Worm (Caenorhabditis elegans) whole organism, L4 larva: ENCODE measurements around the gene T05E12.3.

ENCODE experiments used
- D1046.2 ChIP-seq: fragments of 200-800 bp; sonication (Bioruptor generic); IDR thresholded peaks from 2 replicates; pipeline ENCODE4 v1.3.6; 2022; ENCODE audit warnings: missing genetic modification characterization, missing compliant biosample characterization
- F37D6.2 ChIP-seq: sonication (generic microtip); optimal IDR thresholded peaks from 2 replicates; lab custom pipeline; 2016; ENCODE audit warnings: mild to moderate bottlenecking, missing genetic modification characterization, missing compliant biosample characterization
- T20F7.1 ChIP-seq: fragments of 200-800 bp; sonication (Bioruptor generic); optimal IDR thresholded peaks from 2 replicates; lab custom pipeline; 2018; ENCODE audit warnings: mild to moderate bottlenecking, missing genetic modification characterization, missing compliant biosample characterization
- T26A8.4 ChIP-seq: fragments of 200-800 bp; sonication (Bioruptor generic); IDR thresholded peaks from 2 replicates; pipeline ENCODE4 v1.3.6; 2022; ENCODE audit warnings: missing genetic modification characterization, missing compliant biosample characterization
- Y75B8A.6 ChIP-seq: fragments of 200-800 bp; sonication (Bioruptor generic); IDR thresholded peaks from 2 replicates; pipeline ENCODE4 v1.3.6; 2022; ENCODE audit warnings: missing genetic modification reagents, missing genetic modification characterization, missing compliant biosample characterization
- ZK546.5 ChIP-seq, 2 experiments: sonication (generic microtip); optimal IDR thresholded peaks; 2 replicates each; lab custom pipeline; 2017; ENCODE audit warnings: missing biosample characterization in 2 of 2, missing genetic modification characterization in 2 of 2
- aha-1 ChIP-seq: fragments of 150-350 bp; peaks from one replicate; lab custom pipeline; 2014; ENCODE audit warnings: missing biosample characterization, missing genetic modification characterization
- aly-2 ChIP-seq: sonication (generic microtip); optimal IDR thresholded peaks from 2 replicates; lab custom pipeline; 2018; ENCODE audit warnings: missing biosample characterization, missing genetic modification characterization
- arid-1 ChIP-seq: fragments of 200-800 bp; sonication (Bioruptor generic); conservative IDR thresholded peaks from 2 replicates; pipeline ENCODE4 v1.3.6; 2022; ENCODE audit warnings: missing genetic modification reagents, missing genetic modification characterization, missing compliant biosample characterization
- ceh-20 ChIP-seq: fragments of 200-800 bp; sonication (Bioruptor generic); IDR thresholded peaks from 2 replicates; pipeline ENCODE4 v1.3.6; 2022; ENCODE audit warnings: missing genetic modification reagents, missing genetic modification characterization, missing compliant biosample characterization
- ces-1 ChIP-seq: fragments of 150-350 bp; sonication (generic microtip); optimal IDR thresholded peaks from 4 replicates; lab custom pipeline; 2014; ENCODE audit warnings: missing biosample characterization, missing genetic modification reagents, missing genetic modification characterization
- cey-2 ChIP-seq: sonication (generic microtip); optimal IDR thresholded peaks from 3 replicates; lab custom pipeline; 2017; ENCODE audit warnings: missing genetic modification characterization, mild to moderate bottlenecking, missing compliant biosample characterization, antibody characterized with exemption, borderline replicate concordance; ENCODE audit not compliant: insufficient read depth
- daf-16 ChIP-seq, 3 experiments: sonication (generic microtip); optimal IDR thresholded peaks; 2 replicates each; lab custom pipeline; 2016 to 2017; ENCODE audit warnings: missing genetic modification characterization in 3 of 3, missing genetic modification reagents in 3 of 3, mild to moderate bottlenecking in 2 of 3, missing compliant biosample characterization in 2 of 3, missing biosample characterization in 1 of 3, moderate library complexity in 1 of 3
- dmd-8 ChIP-seq: fragments of 200-800 bp; sonication (Bioruptor generic); IDR thresholded peaks from 2 replicates; pipeline ENCODE4 v1.3.6; 2022; ENCODE audit warnings: missing genetic modification characterization, missing compliant biosample characterization
- dmd-9 ChIP-seq: fragments of 200-800 bp; sonication (Bioruptor generic); IDR thresholded peaks from 2 replicates; pipeline ENCODE4 v1.3.6; 2022; ENCODE audit warnings: missing genetic modification reagents, missing genetic modification characterization, missing compliant biosample characterization
- dve-1 ChIP-seq: sonication (generic microtip); optimal IDR thresholded peaks from 2 replicates; lab custom pipeline; 2017; ENCODE audit warnings: antibody characterized with exemption, mild to moderate bottlenecking, missing genetic modification characterization, missing compliant biosample characterization; ENCODE audit not compliant: insufficient read depth
- hif-1 ChIP-seq, 2 experiments: sonication (generic microtip); optimal IDR thresholded peaks; 2 replicates each; lab custom pipeline; 2016 to 2017; ENCODE audit warnings: missing compliant biosample characterization in 2 of 2, missing genetic modification characterization in 2 of 2, missing genetic modification reagents in 2 of 2, missing genotype in 2 of 2, mild to moderate bottlenecking in 1 of 2
- hlh-30 ChIP-seq: sonication (generic microtip); optimal IDR thresholded peaks from 2 replicates; lab custom pipeline; 2017; ENCODE audit warnings: antibody characterized with exemption, mild to moderate bottlenecking, missing genetic modification characterization, missing compliant biosample characterization; ENCODE audit not compliant: insufficient read depth
- madf-5 ChIP-seq, 2 experiments: fragments of 200-800 bp; sonication (Bioruptor generic); IDR thresholded peaks; 2 replicates each; pipeline ENCODE4 v1.3.6; 2022; ENCODE audit warnings: missing compliant biosample characterization in 2 of 2, missing genetic modification characterization in 2 of 2
- mep-1 ChIP-seq: fragments of 150-350 bp; sonication (generic microtip); optimal IDR thresholded peaks from 3 replicates; lab custom pipeline; 2014; ENCODE audit warnings: missing biosample characterization, missing genetic modification characterization
- mes-2 ChIP-seq: sonication (generic microtip); optimal IDR thresholded peaks from 2 replicates; lab custom pipeline; 2016; ENCODE audit warnings: missing genotype, mild to moderate bottlenecking, missing genetic modification characterization, missing compliant biosample characterization; ENCODE audit not compliant: poor library complexity, severe bottlenecking
- mxl-2 ChIP-seq: fragments of 200-800 bp; sonication (Bioruptor generic); conservative IDR thresholded peaks from 2 replicates; pipeline ENCODE4 v1.3.6; 2022; ENCODE audit warnings: missing genetic modification reagents, missing genetic modification characterization, missing compliant biosample characterization
- nhr-102 ChIP-seq: sonication (generic microtip); optimal IDR thresholded peaks from 2 replicates; lab custom pipeline; 2016; ENCODE audit warnings: mild to moderate bottlenecking, missing genetic modification characterization, moderate library complexity, missing compliant biosample characterization
- nhr-48 ChIP-seq: sonication (generic microtip); optimal IDR thresholded peaks from 2 replicates; lab custom pipeline; 2016; ENCODE audit warnings: mild to moderate bottlenecking, missing genetic modification characterization, missing compliant biosample characterization
- nhr-76 ChIP-seq: fragments of 150-350 bp; optimal IDR thresholded peaks from 2 replicates; lab custom pipeline; 2014; ENCODE audit warnings: missing biosample characterization, missing genetic modification characterization
- pha-4 ChIP-seq, 2 experiments: fragments of 150-350 bp in 1 of 2; fragments of 200-800 bp in 1 of 2; sonication (Bioruptor generic) in 1 of 2; IDR thresholded peaks in 1 of 2; optimal IDR thresholded peaks in 1 of 2; 2 replicates each; pipeline versions ENCODE4 v1.3.6 to Lab custom; 2014 to 2022; ENCODE audit warnings: missing genetic modification characterization in 2 of 2, missing genetic modification reagents in 2 of 2, missing biosample characterization in 1 of 2, missing compliant biosample characterization in 1 of 2
- php-3 ChIP-seq: fragments of 200-800 bp; sonication (Bioruptor generic); IDR thresholded peaks from 2 replicates; pipeline ENCODE4 v1.3.6; 2022; ENCODE audit warnings: missing genetic modification reagents, missing genetic modification characterization, missing compliant biosample characterization
- tra-1 ChIP-seq: fragments of 200-800 bp; sonication (Bioruptor generic); IDR thresholded peaks from 2 replicates; pipeline ENCODE4 v1.3.6; 2022; ENCODE audit warnings: missing genetic modification reagents, missing genetic modification characterization, missing compliant biosample characterization
- zfp-2 ChIP-seq: sonication (generic microtip); optimal IDR thresholded peaks from 2 replicates; lab custom pipeline; 2016; ENCODE audit warnings: mild to moderate bottlenecking, missing genetic modification characterization, missing compliant biosample characterization
- zip-11 ChIP-seq: fragments of 200-800 bp; sonication (Bioruptor generic); IDR thresholded peaks from 2 replicates; pipeline ENCODE4 v1.3.6; 2022; ENCODE audit warnings: missing genetic modification characterization, missing compliant biosample characterization
- ztf-7 ChIP-seq: fragments of 150-350 bp; optimal IDR thresholded peaks from 2 replicates; lab custom pipeline; 2014; ENCODE audit warnings: missing biosample characterization, missing genetic modification characterization

Gene T05E12.3

ce11 chrV:17089342-17089741, 11.6 kb upstream of the T05E12.3 start, which contains the start of gene T05E12.6:
Gene T05E12.6 (minus strand): TSS chrV:17089442.
- no peak for TF ChIP-seq dve-1 (tag; lab: Kevin White, UChicago)
- no peak for TF ChIP-seq arid-1
- peak; percentile 32; the same call in 1 of the 2 replicates for TF ChIP-seq php-3 (GFP tag; lab: Robert Waterston, UW)
- no peak for TF ChIP-seq hlh-30

ce11 chrV:17082718-17083117, 4.9 kb upstream of the T05E12.3 start, which contains the start of gene T05E12.9:
Gene T05E12.9 (minus strand): TSS chrV:17082818.
- TF ChIP-seq aha-1 (tag; lab: Kevin White, UChicago) (peak; percentile 16), nhr-48 (tag; lab: Kevin White, UChicago) (no peak), zip-11 (no peak), T20F7.1 (GFP tag; lab: Kevin White, UChicago) (no peak), mes-2 (tag; lab: Kevin White, UChicago) (no peak), nhr-102 (tag; lab: Kevin White, UChicago) (no peak)

- TF ChIP-seq nhr-76 (tag; lab: Kevin White, UChicago) (no peak), tra-1 (GFP tag; lab: Robert Waterston, UW) (no peak), zfp-2 (tag; lab: Kevin White, UChicago) (no peak), F37D6.2 (tag; lab: Kevin White, UChicago) (no peak), madf-5 (GFP tag; IDR thresholded peaks at IDR 0.05; lab: Robert Waterston, UW) (no peak), ZK546.5 (tag; optimal IDR thresholded peaks at IDR 0.05; lab: Kevin White, UChicago) (no peak), mxl-2 (GFP tag; lab: Robert Waterston, UW) (no peak), pha-4 (GFP tag; IDR thresholded peaks at IDR 0.05; lab: Robert Waterston, UW) (no peak), pha-4 (tag; optimal IDR thresholded peaks at IDR 0.05; lab: Kevin White, UChicago) (no peak), nhr-48 (tag; lab: Kevin White, UChicago) (no peak), daf-16 (GFP tag; optimal IDR thresholded peaks at IDR 0.05; lab: Kevin White, UChicago) (no peak), daf-16 (tag; optimal IDR thresholded peaks at IDR 0.05; lab: Kevin White, UChicago) (no peak), Y75B8A.6 (GFP tag; lab: Robert Waterston, UW) (no peak), nhr-102 (tag; lab: Kevin White, UChicago) (no peak), ceh-20 (no peak), aly-2 (tag; lab: Kevin White, UChicago) (no peak), D1046.2 (GFP tag; lab: Robert Waterston, UW) (no peak), hif-1 (tag; optimal IDR thresholded peaks at IDR 0.05; lab: Kevin White, UChicago) (no peak), T26A8.4 (no peak), ztf-7 (tag; lab: Kevin White, UChicago) (no peak)
Observed at ce11 chrV:17079795-17080194, 2.0 kb upstream of the T05E12.3 start, which contains the start of gene srw-20. Gene srw-20 (minus strand): TSS chrV:17079895.

ce11 chrV:17075900-17076299, 1.9 kb downstream of the T05E12.3 start, which contains the start of gene str-125:
Gene str-125 (minus strand): TSS chrV:17076000.
- TF ChIP-seq ces-1 (GFP tag; lab: Kevin White, UChicago) (no peak), D1046.2 (GFP tag; lab: Robert Waterston, UW) (no peak)

DNA sequence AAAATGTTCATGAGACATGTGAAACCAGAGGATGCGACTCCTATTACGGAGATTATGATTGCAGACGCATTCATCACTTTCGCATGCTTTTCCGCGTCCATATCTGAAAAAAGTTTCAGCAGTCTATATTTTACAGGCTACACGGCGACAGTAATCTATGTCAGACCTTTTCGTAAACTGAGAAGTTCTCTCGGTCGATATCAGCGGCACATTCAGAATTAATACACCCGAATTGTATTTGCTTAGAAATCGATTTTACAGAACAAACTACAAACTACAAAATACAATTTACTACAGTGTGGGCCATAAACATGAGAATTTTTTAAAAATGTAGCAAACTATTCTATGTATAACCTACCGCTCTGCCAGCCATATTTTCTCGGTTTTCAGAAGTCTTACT, 6.2 kb downstream of the T05E12.3 start, which contains the start of gene srbc-14:
Gene srbc-14 (minus strand): TSS at position 101 of the 400 bp plus-strand sequence.
- TF ChIP-seq nhr-76 (tag; lab: Kevin White, UChicago) = no peak
- TF ChIP-seq T26A8.4 = no peak
- no peak for TF ChIP-seq dmd-8 (GFP tag; lab: Robert Waterston, UW)
- no peak for TF ChIP-seq ces-1 (GFP tag; lab: Kevin White, UChicago)
- TF ChIP-seq dmd-9 (GFP tag; lab: Robert Waterston, UW) = no peak
- no peak for TF ChIP-seq aly-2 (tag; lab: Kevin White, UChicago)
- no peak for TF ChIP-seq cey-2 (tag; lab: Kevin White, UChicago)
- no peak for TF ChIP-seq mxl-2 (GFP tag; lab: Robert Waterston, UW)
- TF ChIP-seq mep-1 (tag; lab: Kevin White, UChicago) = no peak
